Worm (Caenorhabditis elegans) whole organism, early embryonic: ENCODE data around the gene T23F2.2.

Source experiments
- F13C5.2 ChIP-seq: sonication (generic microtip); optimal IDR thresholded peaks from 2 replicates; lab custom pipeline; 2017; ENCODE audit warnings: mild to moderate bottlenecking, missing genetic modification characterization, inconsistent platforms, missing compliant biosample characterization
- ama-1 ChIP-seq: fragments of 150-350 bp; optimal IDR thresholded peaks from 2 replicates; lab custom pipeline; 2014
- ceh-36 ChIP-seq: sonication (generic microtip); optimal IDR thresholded peaks from 2 replicates; lab custom pipeline; 2016; ENCODE audit warnings: missing genetic modification characterization, inconsistent platforms, missing compliant biosample characterization
- flt-1 ChIP-seq: fragments of 200-800 bp; sonication (Bioruptor generic); IDR thresholded peaks from 2 replicates; pipeline ENCODE4 v1.3.6; 2022; ENCODE audit warnings: missing genetic modification characterization, missing compliant biosample characterization
- hmbx-1 ChIP-seq: sonication (generic microtip); optimal IDR thresholded peaks from 2 replicates; lab custom pipeline; 2016; ENCODE audit warnings: mild to moderate bottlenecking, missing genetic modification characterization, missing compliant biosample characterization
- hnd-1 ChIP-seq: sonication (generic microtip); optimal IDR thresholded peaks from 2 replicates; lab custom pipeline; 2016; ENCODE audit warnings: missing genetic modification characterization, missing compliant biosample characterization
- pes-1 ChIP-seq: fragments of 200-800 bp; sonication (Bioruptor generic); IDR thresholded peaks from 2 replicates; pipeline ENCODE4 v1.3.6; 2022; ENCODE audit warnings: missing genetic modification reagents, missing genetic modification characterization, missing compliant biosample characterization

DNA sequence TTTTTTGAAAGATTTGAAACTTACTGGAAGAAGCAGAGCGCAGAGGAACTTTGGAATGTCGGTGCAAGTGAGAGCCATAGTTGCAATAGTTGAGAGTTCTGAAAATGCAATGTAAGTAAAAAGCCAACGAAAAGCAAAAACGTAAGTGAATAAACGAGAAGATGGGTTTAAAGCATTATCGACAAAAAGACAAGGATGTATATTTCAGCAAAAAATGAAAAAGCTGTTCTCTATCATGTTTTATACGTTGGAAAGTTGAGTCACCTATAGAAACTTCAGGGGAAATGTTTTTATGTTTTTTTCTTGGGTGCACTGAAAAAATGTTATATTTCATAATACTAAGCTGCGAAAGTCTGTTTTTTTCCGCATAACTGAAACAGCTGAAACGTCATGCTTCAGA lies 12.0 kb upstream of the T23F2.2 start, which contains the start of gene T23F2.5:
- TF ChIP-seq ama-1 (lab: Kevin White, UChicago), result no peak
- TF ChIP-seq flt-1 (GFP tag; lab: Robert Waterston, UW), result no peak
- no peak for TF ChIP-seq pes-1 (GFP tag; lab: Robert Waterston, UW)
- no peak for TF ChIP-seq ceh-36 (tag; lab: Kevin White, UChicago)
- TF ChIP-seq hmbx-1, result no peak
- TF ChIP-seq hnd-1, result no peak
- TF ChIP-seq F13C5.2, result no peak
